Fruit fly (Drosophila melanogaster): Measurements from ENCODE around the gene CG33783.
A peak's percentile ranks its signal among the peaks of the same experiment; 100 is the strongest.

Gene CG33783

dm6 chr3R:10109212-10109880 lies 42.8 kb downstream of the CG33783 start (continued):
- TF ChIP-seq D19A (tag; optimal IDR thresholded peaks at IDR 0.05) (peak; percentile 94), Rfx (GFP tag; IDR thresholded peaks at IDR 0.05) (peak; percentile 52; the same call in 1 of the 2 replicates), nom (GFP tag; optimal IDR thresholded peaks at IDR 0.05) (peak; percentile 57), cas (GFP tag; IDR thresholded peaks at IDR 0.05) (no peak), Usf (GFP tag; optimal IDR thresholded peaks at IDR 0.05) (no peak), dysf (GFP tag; IDR thresholded peaks at IDR 0.05) (0 out of 3 replicates have a peak, but pooled peaks have one; percentile 14), aop (GFP tag; IDR thresholded peaks at IDR 0.05) (no peak), Doc2 (GFP tag; IDR thresholded peaks at IDR 0.05) (no peak), onecut (GFP tag; IDR thresholded peaks at IDR 0.05) (peak; percentile 56; the same call in 1 of the 2 replicates), CG1832 (GFP tag; optimal IDR thresholded peaks at IDR 0.05) (peak; percentile 39), tll (GFP tag; optimal IDR thresholded peaks at IDR 0.05) (no peak), CG6272 (GFP tag; IDR thresholded peaks at IDR 0.05) (no peak), sqz (GFP tag; optimal IDR thresholded peaks at IDR 0.05) (peak; percentile 78), CG17802 (tag; optimal IDR thresholded peaks at IDR 0.05) (no peak), Sox100B (GFP tag; optimal IDR thresholded peaks at IDR 0.05) (no peak), NfI (GFP tag; optimal IDR thresholded peaks at IDR 0.05) (peak; percentile 19), mam (GFP tag; optimal IDR thresholded peaks at IDR 0.05) (no peak), lmd (GFP tag; IDR thresholded peaks at IDR 0.05) (no peak), Dfd (GFP tag; optimal IDR thresholded peaks at IDR 0.05) (no peak), pzg (GFP tag; optimal IDR thresholded peaks at IDR 0.05) (no peak), Fer3 (tag; optimal IDR thresholded peaks at IDR 0.05) (no peak), CG34376 (GFP tag; optimal IDR thresholded peaks at IDR 0.05) (peak; percentile 22), pho (GFP tag; optimal IDR thresholded peaks at IDR 0.05) (no peak), Dad (GFP tag; optimal IDR thresholded peaks at IDR 0.05) (no peak), scrt (GFP tag; optimal IDR thresholded peaks at IDR 0.05) (peak; percentile 17), sna (GFP tag; IDR thresholded peaks at IDR 0.05; ENCODE audit: partially characterized antibody) (peak; percentile 33; the same call in 1 of the 2 replicates), CG31441 (GFP tag; IDR thresholded peaks at IDR 0.05) (peak; percentile 23; the same call in 1 of the 2 replicates)

DNA sequence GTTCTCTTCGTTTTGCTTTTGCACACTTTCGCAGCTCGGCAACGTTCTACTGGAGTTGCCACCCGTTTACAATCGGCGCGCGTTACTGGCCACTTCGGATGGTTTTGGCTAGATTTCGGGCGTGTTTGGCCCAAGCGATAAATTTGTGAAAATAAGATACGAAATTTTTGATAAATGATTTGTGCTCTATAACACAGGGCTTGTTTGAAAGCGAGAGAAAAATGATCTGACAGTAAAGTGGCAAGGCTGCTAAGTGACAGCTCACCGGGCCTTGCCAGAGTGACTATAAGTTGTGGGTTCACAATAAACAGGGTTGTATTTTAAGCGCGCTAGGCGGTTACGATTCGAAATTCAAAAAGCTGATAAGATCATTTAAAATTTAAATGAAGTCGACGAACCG lies 43.4 kb downstream of the CG33783 start, which contains the start of gene Fmr1:
TSS of gene Fmr1 (minus strand) at position 184 of the 400 bp plus-strand sequence.
- TF ChIP-seq amos (GFP tag; IDR thresholded peaks at IDR 0.05; ENCODE audit: partially characterized antibody): 0 out of 2 replicates have a peak, but pooled peaks have one; percentile 38
- TF ChIP-seq CG4707 (GFP tag; optimal IDR thresholded peaks at IDR 0.05): no peak
- peak; percentile 40 for TF ChIP-seq al (GFP tag; IDR thresholded peaks at IDR 0.05)
- TF ChIP-seq sug (tag; optimal IDR thresholded peaks at IDR 0.05): peak; percentile 66
- TF ChIP-seq zfh1 (GFP tag; IDR thresholded peaks at IDR 0.05): peak; percentile 31; the same call in 1 of the 3 replicates
- no peak for TF ChIP-seq Trl (optimal IDR thresholded peaks at IDR 0.05)
- TF ChIP-seq Trl (GFP tag; optimal IDR thresholded peaks at IDR 0.05): peak; percentile 52
- no peak for TF ChIP-seq CG1832 (GFP tag; optimal IDR thresholded peaks at IDR 0.05)
- no peak for TF ChIP-seq vvl (GFP tag; IDR thresholded peaks at IDR 0.05)
- TF ChIP-seq maf-S (GFP tag; optimal IDR thresholded peaks at IDR 0.05): peak; percentile 52
- peak; percentile 59 for TF ChIP-seq Mad (GFP tag; optimal IDR thresholded peaks at IDR 0.05)
- TF ChIP-seq Oli (tag; optimal IDR thresholded peaks at IDR 0.05): peak; percentile 37
- peak; percentile 11 for TF ChIP-seq bigmax (GFP tag; optimal IDR thresholded peaks at IDR 0.05)
- TF ChIP-seq CG32532 (GFP tag; IDR thresholded peaks at IDR 0.05): peak; percentile 62
- no peak for TF ChIP-seq CG4360 (GFP tag; IDR thresholded peaks at IDR 0.05)
- TF ChIP-seq nmo (GFP tag; optimal IDR thresholded peaks at IDR 0.05): peak; percentile 77
- peak; percentile 31 for TF ChIP-seq CG18764 (GFP tag; optimal IDR thresholded peaks at IDR 0.05)
- TF ChIP-seq BEAF-32 (GFP tag; optimal IDR thresholded peaks at IDR 0.05): peak; percentile 65
- peak; percentile 48 for TF ChIP-seq Dip3 (GFP tag; optimal IDR thresholded peaks at IDR 0.05)
- TF ChIP-seq CG9437 (GFP tag; optimal IDR thresholded peaks at IDR 0.05): peak; percentile 19
- TF ChIP-seq CG10267 (tag; optimal IDR thresholded peaks at IDR 0.05): peak; percentile 70
- TF ChIP-seq shn (GFP tag; optimal IDR thresholded peaks at IDR 0.05): peak; percentile 60
- no peak for TF ChIP-seq kah (GFP tag; optimal IDR thresholded peaks at IDR 0.05)
- no peak for TF ChIP-seq trh (GFP tag; optimal IDR thresholded peaks at IDR 0.05)
- peak; percentile 71 for TF ChIP-seq Sry-δ (GFP tag; optimal IDR thresholded peaks at IDR 0.05)
